Worm (Caenorhabditis elegans) whole organism, young adult: ENCODE measurements around the gene F40A3.1.

Experiments
- B0035.1 ChIP-seq: sonication (generic microtip); optimal IDR thresholded peaks from 2 replicates; lab custom pipeline; 2016; ENCODE audit warnings: missing genetic modification characterization, mild to moderate bottlenecking, missing compliant biosample characterization, missing genotype, missing genetic modification reagents
- D2030.7 ChIP-seq: fragments of 200-800 bp; sonication (Bioruptor generic); IDR thresholded peaks from 2 replicates; pipeline ENCODE4 v1.3.6; 2022; ENCODE audit warnings: missing genetic modification reagents, missing genetic modification characterization, missing compliant biosample characterization
- K11D2.4 ChIP-seq: fragments of 200-800 bp; sonication (Bioruptor generic); IDR thresholded peaks from 2 replicates; pipeline ENCODE4 v1.3.6; 2022; ENCODE audit warnings: missing genetic modification reagents, missing genetic modification characterization, missing compliant biosample characterization
- ZK185.1 ChIP-seq: sonication (generic microtip); optimal IDR thresholded peaks from 2 replicates; lab custom pipeline; 2016; ENCODE audit warnings: mild to moderate bottlenecking, missing genetic modification characterization, missing compliant biosample characterization; ENCODE audit not compliant: poor library complexity, severe bottlenecking
- dox-1 ChIP-seq: fragments of 200-800 bp; sonication (Bioruptor generic); IDR thresholded peaks from 2 replicates; pipeline ENCODE4 v1.3.6; 2022; ENCODE audit warnings: missing genetic modification reagents, missing genetic modification characterization, missing compliant biosample characterization
- egl-18 ChIP-seq: fragments of 200-800 bp; sonication (Bioruptor generic); IDR thresholded peaks from 2 replicates; pipeline ENCODE4 v1.3.6; 2022; ENCODE audit warnings: missing genetic modification reagents, missing genetic modification characterization, missing compliant biosample characterization
- lsl-1 ChIP-seq: fragments of 200-800 bp; sonication (Bioruptor generic); optimal IDR thresholded peaks from 2 replicates; lab custom pipeline; 2018; ENCODE audit warnings: mild to moderate bottlenecking, missing genetic modification characterization, moderate library complexity, missing compliant biosample characterization
- nfyb-1 ChIP-seq: fragments of 200-800 bp; sonication (Bioruptor generic); IDR thresholded peaks from 2 replicates; pipeline ENCODE4 v1.3.6; 2022; ENCODE audit warnings: missing genetic modification reagents, missing genetic modification characterization, missing compliant biosample characterization
- nhr-120 ChIP-seq: fragments of 200-800 bp; sonication (Bioruptor generic); IDR thresholded peaks from 2 replicates; pipeline ENCODE4 v1.3.6; 2022; ENCODE audit warnings: missing genetic modification characterization, missing compliant biosample characterization
- pha-4 ChIP-seq: fragments of 150-350 bp; sonication (generic microtip); optimal IDR thresholded peaks from 2 replicates; lab custom pipeline; 2014; ENCODE audit warnings: missing biosample characterization, missing genetic modification reagents, missing genetic modification characterization
- snpc-3.4 ChIP-seq: sonication (generic microtip); optimal IDR thresholded peaks from 2 replicates; lab custom pipeline; 2017; ENCODE audit warnings: missing genetic modification characterization, mild to moderate bottlenecking, missing compliant biosample characterization, antibody characterized with exemption, moderate library complexity, missing genotype, missing genetic modification reagents
- unc-62 ChIP-seq: fragments of 150-350 bp; optimal IDR thresholded peaks from 2 replicates; lab custom pipeline; 2014; ENCODE audit warnings: missing biosample characterization, missing genetic modification reagents, missing genetic modification characterization
- ztf-22 ChIP-seq: fragments of 200-800 bp; sonication (Bioruptor generic); optimal IDR thresholded peaks from 2 replicates; lab custom pipeline; 2018; ENCODE audit warnings: mild to moderate bottlenecking, missing genetic modification characterization, moderate library complexity, missing compliant biosample characterization

DNA sequence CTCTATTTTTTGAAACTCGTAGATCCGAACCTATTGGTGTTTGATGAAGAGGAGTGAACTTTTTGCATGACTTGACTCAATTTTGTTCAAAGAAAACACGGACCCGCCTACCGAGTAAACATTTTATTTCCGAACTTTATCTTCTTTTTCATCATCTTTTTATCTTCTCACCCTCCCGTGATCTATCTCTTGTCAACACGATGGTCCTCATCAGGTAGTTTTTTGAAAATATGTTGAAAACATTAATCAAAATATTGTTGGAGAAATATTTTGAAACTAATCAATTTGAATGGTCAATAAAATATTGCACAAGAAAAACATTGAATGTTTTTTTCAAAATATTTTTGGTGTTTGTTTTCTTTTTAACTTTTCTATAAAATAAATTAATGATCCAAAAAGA is 17.1 kb downstream of the F40A3.1 start:
- TF ChIP-seq nfyb-1 (GFP tag; lab: Robert Waterston, UW) (no peak), D2030.7 (no peak), ztf-22 (GFP tag; lab: Kevin White, UChicago) (no peak), dox-1 (no peak), lsl-1 (GFP tag; lab: Kevin White, UChicago) (no peak), pha-4 (tag; lab: Kevin White, UChicago) (no peak), unc-62 (GFP tag; lab: Kevin White, UChicago) (no peak), K11D2.4 (GFP tag; lab: Robert Waterston, UW) (no peak), ZK185.1 (tag; lab: Kevin White, UChicago) (no peak), B0035.1 (tag; lab: Kevin White, UChicago) (no peak), egl-18 (GFP tag; lab: Robert Waterston, UW) (no peak), nhr-120 (no peak), snpc-3.4 (tag; lab: Kevin White, UChicago) (no peak)
